Fruit fly (Drosophila melanogaster): ENCODE measurements around the gene NdufV3.

- TF ChIP-seq CG4496 (GFP tag; IDR thresholded peaks at IDR 0.05) (no peak), CG17806 (tag; optimal IDR thresholded peaks at IDR 0.05) (no peak)
These were observed 29.3 kb downstream of the NdufV3 start for dm6 chrX:11379139-11379538.
